Worm (Caenorhabditis elegans) whole organism, midembryonic: ENCODE data around the gene clec-149.

Source experiments
- T22C8.4 ChIP-seq: fragments of 200-800 bp; sonication (Bioruptor generic); IDR thresholded peaks from 2 replicates; pipeline ENCODE4 v1.3.6; 2022; ENCODE audit warnings: missing genetic modification characterization, missing compliant biosample characterization
- cog-1 ChIP-seq: sonication (generic microtip); optimal IDR thresholded peaks from 2 replicates; lab custom pipeline; 2016; ENCODE audit warnings: missing genetic modification characterization, missing compliant biosample characterization
- flt-1 ChIP-seq: fragments of 200-800 bp; sonication (Bioruptor generic); IDR thresholded peaks from 2 replicates; pipeline ENCODE4 v1.3.6; 2022; ENCODE audit warnings: missing genetic modification characterization, missing compliant biosample characterization
- med-1 ChIP-seq: sonication (generic microtip); optimal IDR thresholded peaks from 2 replicates; lab custom pipeline; 2017; ENCODE audit warnings: missing genetic modification characterization, mild to moderate bottlenecking, missing compliant biosample characterization, antibody characterized with exemption, missing genetic modification reagents; ENCODE audit not compliant: insufficient read depth
- ztf-23 ChIP-seq: fragments of 200-800 bp; sonication (Bioruptor generic); IDR thresholded peaks from 2 replicates; pipeline ENCODE4 v1.3.6; 2022; ENCODE audit warnings: missing genetic modification reagents, missing genetic modification characterization, missing compliant biosample characterization

DNA sequence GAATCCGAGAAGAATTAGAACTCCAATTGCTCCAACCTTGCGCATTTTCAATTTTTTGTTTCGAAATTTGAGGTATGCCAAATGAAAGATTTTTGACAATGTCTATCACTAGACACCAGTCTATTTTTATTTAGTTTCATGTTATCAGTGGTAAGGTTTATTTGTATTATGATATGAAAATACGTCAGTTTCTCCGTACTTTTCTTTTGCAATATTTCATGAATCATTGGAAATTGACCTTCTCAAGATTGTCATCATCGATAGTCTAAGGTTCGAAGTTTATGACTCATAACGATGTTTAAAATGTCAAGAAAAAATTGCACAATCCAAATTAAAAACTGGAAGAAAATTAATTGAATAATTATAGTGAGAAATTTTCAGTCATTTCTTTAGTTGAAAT lies 50.4 kb downstream of the clec-149 start, which contains the start of gene clc-19:
- TF ChIP-seq ztf-23 (no peak), cog-1 (tag; lab: Kevin White, UChicago) (no peak), flt-1 (GFP tag; lab: Robert Waterston, UW) (no peak), T22C8.4 (GFP tag; lab: Robert Waterston, UW) (no peak), med-1 (GFP tag; lab: Kevin White, UChicago) (no peak)
